Worm (Caenorhabditis elegans) whole organism, L1 larva: Measurements from ENCODE around the gene C10C6.13.

Experiments used
- C16A3.4 ChIP-seq: fragments of 150-350 bp; optimal IDR thresholded peaks from 2 replicates; lab custom pipeline; 2014; ENCODE audit warnings: missing biosample characterization, missing genetic modification characterization
- F16B12.6 ChIP-seq: fragments of 150-350 bp; optimal IDR thresholded peaks from 2 replicates; lab custom pipeline; 2014; ENCODE audit warnings: missing biosample characterization, missing genetic modification characterization
- aha-1 ChIP-seq: fragments of 150-350 bp; optimal IDR thresholded peaks from 2 replicates; lab custom pipeline; 2014; ENCODE audit warnings: missing biosample characterization, missing genetic modification characterization
- alr-1 ChIP-seq: fragments of 200-800 bp; sonication (Bioruptor generic); optimal IDR thresholded peaks from 2 replicates; lab custom pipeline; 2018; ENCODE audit warnings: borderline replicate concordance, mild to moderate bottlenecking, missing genetic modification characterization, missing compliant biosample characterization
- blmp-1 ChIP-seq: fragments of 150-350 bp; optimal IDR thresholded peaks from 2 replicates; lab custom pipeline; 2014; ENCODE audit warnings: missing biosample characterization, missing genetic modification characterization
- ceh-63 ChIP-seq: fragments of 200-800 bp; sonication (Bioruptor generic); optimal IDR thresholded peaks from 2 replicates; lab custom pipeline; 2018; ENCODE audit warnings: mild to moderate bottlenecking, missing genetic modification characterization, missing compliant biosample characterization
- ceh-8 ChIP-seq: fragments of 200-800 bp; sonication (Bioruptor generic); optimal IDR thresholded peaks from 2 replicates; lab custom pipeline; 2018; ENCODE audit warnings: mild to moderate bottlenecking, missing genetic modification characterization, moderate library complexity, missing compliant biosample characterization
- ceh-82 ChIP-seq, 3 experiments: fragments of 150-350 bp in 1 of 3; sonication (generic microtip) in 2 of 3; optimal IDR thresholded peaks; 2 replicates each; lab custom pipeline; 2014 to 2017; ENCODE audit warnings: missing biosample characterization in 3 of 3, missing genetic modification characterization in 3 of 3
- ceh-88 ChIP-seq: fragments of 200-800 bp; sonication (Bioruptor generic); IDR thresholded peaks from 2 replicates; pipeline ENCODE4 v1.3.6; 2022; ENCODE audit warnings: missing genetic modification characterization, missing compliant biosample characterization
- ceh-90 ChIP-seq: sonication (generic microtip); optimal IDR thresholded peaks from 2 replicates; lab custom pipeline; 2016; ENCODE audit warnings: missing genetic modification characterization, missing compliant biosample characterization
- dpl-1 ChIP-seq, 3 experiments: fragments of 150-350 bp in 2 of 3; sonication (generic microtip) in 1 of 3; optimal IDR thresholded peaks; 2 replicates each; lab custom pipeline; 2014 to 2017; ENCODE audit warnings: missing biosample characterization in 3 of 3, missing genetic modification characterization in 3 of 3, missing genetic modification reagents in 3 of 3
- dsc-1 ChIP-seq: sonication (generic microtip); optimal IDR thresholded peaks from 2 replicates; lab custom pipeline; 2016; ENCODE audit warnings: mild to moderate bottlenecking, missing genetic modification characterization, missing compliant biosample characterization
- efl-1 ChIP-seq, 4 experiments: fragments of 150-350 bp; optimal IDR thresholded peaks in 3 of 4; peaks in 1 of 4; 1 replicate in 1 of 4; 2 replicates in 3 of 4; lab custom pipeline; 2014; ENCODE audit warnings: missing biosample characterization in 2 of 4, missing genetic modification characterization in 2 of 4, missing genetic modification reagents in 2 of 4
- efl-3 ChIP-seq: fragments of 200-800 bp; sonication (Bioruptor generic); optimal IDR thresholded peaks from 2 replicates; lab custom pipeline; 2018; ENCODE audit warnings: mild to moderate bottlenecking, missing genetic modification characterization, missing compliant biosample characterization
- egl-13 ChIP-seq: sonication (generic microtip); optimal IDR thresholded peaks from 2 replicates; lab custom pipeline; 2016; ENCODE audit warnings: missing genotype, missing genetic modification reagents, missing genetic modification characterization, missing compliant biosample characterization
- egl-27 ChIP-seq, 2 experiments: fragments of 150-350 bp in 1 of 2; sonication (generic microtip); optimal IDR thresholded peaks; 3 replicates each; lab custom pipeline; 2017 to 2018; ENCODE audit warnings: missing biosample characterization in 2 of 2, missing genetic modification characterization in 2 of 2, missing genetic modification reagents in 2 of 2
- ets-5 ChIP-seq: fragments of 200-800 bp; sonication (Bioruptor generic); IDR thresholded peaks from 2 replicates; pipeline ENCODE4 v1.3.6; 2022; ENCODE audit warnings: missing genetic modification characterization, missing compliant biosample characterization
- fkh-8 ChIP-seq: sonication (generic microtip); optimal IDR thresholded peaks from 2 replicates; lab custom pipeline; 2016; ENCODE audit warnings: mild to moderate bottlenecking, missing genetic modification characterization, missing compliant biosample characterization
- irx-1 ChIP-seq: sonication (generic microtip); optimal IDR thresholded peaks from 2 replicates; lab custom pipeline; 2016; ENCODE audit warnings: missing genetic modification characterization, missing compliant biosample characterization
- lin-14 ChIP-seq: fragments of 200-800 bp; sonication (Bioruptor generic); optimal IDR thresholded peaks from 2 replicates; lab custom pipeline; 2018; ENCODE audit warnings: mild to moderate bottlenecking, missing genetic modification characterization, moderate library complexity, missing compliant biosample characterization
- lin-15B ChIP-seq: fragments of 150-350 bp; sonication (generic microtip); optimal IDR thresholded peaks from 3 replicates; lab custom pipeline; 2014; ENCODE audit warnings: missing biosample characterization, missing genetic modification characterization
- lir-3 ChIP-seq: sonication (generic microtip); optimal IDR thresholded peaks from 2 replicates; lab custom pipeline; 2016; ENCODE audit warnings: mild to moderate bottlenecking, missing genetic modification characterization, moderate library complexity, missing compliant biosample characterization; ENCODE audit not compliant: poor library complexity
- lsy-2 ChIP-seq, 2 experiments: fragments of 150-350 bp; optimal IDR thresholded peaks; 2 replicates each; lab custom pipeline; 2014; ENCODE audit warnings: missing biosample characterization in 2 of 2, missing genetic modification characterization in 2 of 2
- mep-1 ChIP-seq: fragments of 150-350 bp; optimal IDR thresholded peaks from 2 replicates; lab custom pipeline; 2014; ENCODE audit warnings: missing biosample characterization, missing genetic modification characterization
- nhr-12 ChIP-seq: sonication (generic microtip); optimal IDR thresholded peaks from 2 replicates; lab custom pipeline; 2017; ENCODE audit warnings: missing biosample characterization, missing genetic modification characterization
- nhr-237 ChIP-seq: fragments of 150-350 bp; optimal IDR thresholded peaks from 2 replicates; lab custom pipeline; 2014; ENCODE audit warnings: missing biosample characterization, missing genetic modification characterization
- nhr-47 ChIP-seq: sonication (generic microtip); optimal IDR thresholded peaks from 2 replicates; lab custom pipeline; 2016; ENCODE audit warnings: mild to moderate bottlenecking, missing genetic modification characterization, moderate library complexity, missing compliant biosample characterization
- nhr-71 ChIP-seq: sonication (generic microtip); optimal IDR thresholded peaks from 2 replicates; lab custom pipeline; 2016; ENCODE audit warnings: mild to moderate bottlenecking, missing genetic modification characterization, moderate library complexity, missing compliant biosample characterization
- nhr-85 ChIP-seq: sonication (generic microtip); peaks from one replicate; lab custom pipeline; 2016; ENCODE audit warnings: missing genetic modification characterization, inconsistent platforms, missing compliant biosample characterization
- nhr-90 ChIP-seq: sonication (generic microtip); optimal IDR thresholded peaks from 2 replicates; lab custom pipeline; 2016; ENCODE audit warnings: mild to moderate bottlenecking, missing genetic modification characterization, missing compliant biosample characterization; ENCODE audit not compliant: poor library complexity
- pax-3 ChIP-seq: fragments of 200-800 bp; sonication (Bioruptor generic); optimal IDR thresholded peaks from 2 replicates; lab custom pipeline; 2018; ENCODE audit warnings: mild to moderate bottlenecking, missing genetic modification characterization, moderate library complexity, missing compliant biosample characterization
- sox-4 ChIP-seq: sonication (generic microtip); optimal IDR thresholded peaks from 2 replicates; lab custom pipeline; 2016; ENCODE audit warnings: missing genetic modification characterization, missing compliant biosample characterization
- sup-37 ChIP-seq: fragments of 200-800 bp; sonication (Bioruptor generic); optimal IDR thresholded peaks from 2 replicates; lab custom pipeline; 2018; ENCODE audit warnings: mild to moderate bottlenecking, missing genetic modification characterization, missing compliant biosample characterization
- tbx-2 ChIP-seq: sonication (generic microtip); optimal IDR thresholded peaks from 2 replicates; lab custom pipeline; 2016; ENCODE audit warnings: missing genetic modification characterization, missing compliant biosample characterization
- unc-86 ChIP-seq: sonication (generic microtip); optimal IDR thresholded peaks from 2 replicates; lab custom pipeline; 2016; ENCODE audit warnings: missing genetic modification characterization, missing compliant biosample characterization
- unc-98 ChIP-seq: fragments of 200-800 bp; sonication (Bioruptor generic); IDR thresholded peaks from 2 replicates; pipeline ENCODE4 v1.3.6; 2022; ENCODE audit warnings: missing genetic modification characterization, missing compliant biosample characterization
- vab-15 ChIP-seq: sonication (generic microtip); optimal IDR thresholded peaks from 2 replicates; lab custom pipeline; 2017; ENCODE audit warnings: missing genotype, mild to moderate bottlenecking, missing genetic modification characterization, missing compliant biosample characterization
- zip-4 ChIP-seq: fragments of 200-800 bp; sonication (Bioruptor generic); optimal IDR thresholded peaks from 2 replicates; lab custom pipeline; 2018; ENCODE audit warnings: mild to moderate bottlenecking, missing genetic modification characterization, moderate library complexity, missing compliant biosample characterization

The C10C6.13 gene

DNA sequence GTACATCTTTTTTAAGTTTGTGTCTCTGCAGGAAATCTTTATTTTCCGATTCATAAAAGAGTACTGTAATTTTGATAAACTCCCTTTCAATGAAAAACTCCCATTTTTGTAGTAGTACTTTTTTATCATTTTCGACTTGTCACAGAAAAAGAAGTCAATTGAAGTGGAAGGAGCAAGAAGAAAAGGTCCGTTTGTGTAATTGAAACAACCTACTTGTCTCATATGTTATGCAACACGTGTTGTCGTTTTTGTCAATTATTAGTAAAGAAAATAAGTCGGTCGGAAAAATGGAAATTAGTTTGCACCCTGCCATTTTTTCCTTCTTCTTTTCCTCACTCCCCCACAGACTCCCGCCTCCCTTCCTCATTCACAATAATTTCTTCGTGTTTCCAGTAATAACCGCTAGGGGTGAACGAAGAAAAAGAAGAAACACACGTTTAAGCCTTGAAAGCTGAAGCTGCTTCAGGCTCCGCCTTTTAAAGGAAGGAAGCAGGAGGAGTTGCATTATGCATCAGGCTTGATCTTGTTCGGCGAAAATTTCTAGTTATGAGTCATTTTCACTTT is 10.8 kb downstream of the C10C6.13 start:
- peak; percentile 8 for TF ChIP-seq unc-86 (tag; lab: Kevin White, UChicago)
- TF ChIP-seq lin-14 (GFP tag; lab: Kevin White, UChicago) = peak; percentile 76
- no peak for TF ChIP-seq aha-1
- no peak for TF ChIP-seq ceh-90 (tag; lab: Kevin White, UChicago)
- peak; percentile 26 for TF ChIP-seq nhr-47 (tag; lab: Kevin White, UChicago)
- no peak for TF ChIP-seq nhr-12 (tag; lab: Kevin White, UChicago)
- TF ChIP-seq fkh-8 (tag; lab: Kevin White, UChicago) = peak; percentile 57
- TF ChIP-seq nhr-71 (tag; lab: Kevin White, UChicago) = peak; percentile 17
- no peak for TF ChIP-seq ceh-82 (tag; optimal IDR thresholded peaks at IDR 0.05; lab: Kevin White, UChicago)

- TF ChIP-seq ceh-82 (tag; optimal IDR thresholded peaks at IDR 0.05; lab: Kevin White, UChicago) (peak in 1 of 3 experiments; percentile 14), sup-37 (GFP tag; lab: Kevin White, UChicago) (no peak), lin-14 (GFP tag; lab: Kevin White, UChicago) (peak; percentile 45), ceh-63 (GFP tag; lab: Kevin White, UChicago) (no peak)
Measured at ce11 chrIV:11455824-11456223, 13.7 kb downstream of the C10C6.13 start.

- TF ChIP-seq nhr-47 (tag; lab: Kevin White, UChicago) (no peak), ets-5 (GFP tag; lab: Robert Waterston, UW) (no peak), lir-3 (tag; lab: Kevin White, UChicago) (no peak), fkh-8 (tag; lab: Kevin White, UChicago) (no peak), ceh-8 (no peak), lin-15B (tag; lab: Kevin White, UChicago) (no peak), dpl-1 (GFP tag; optimal IDR thresholded peaks at IDR 0.05; lab: Kevin White, UChicago) (no peak), mep-1 (tag; lab: Kevin White, UChicago) (no peak), ceh-88 (no peak), nhr-90 (tag; lab: Kevin White, UChicago) (no peak), efl-1 (optimal IDR thresholded peaks at IDR 0.05; lab: Kevin White, UChicago) (no peak), efl-1 (GFP tag; optimal IDR thresholded peaks at IDR 0.05 in 1 of 2; lab: Kevin White, UChicago) (no peak), egl-27 (tag; optimal IDR thresholded peaks at IDR 0.05; lab: Kevin White, UChicago) (no peak), sox-4 (tag; lab: Kevin White, UChicago) (no peak), nhr-237 (no peak), F16B12.6 (tag; lab: Kevin White, UChicago) (no peak), lsy-2 (tag; optimal IDR thresholded peaks at IDR 0.05; lab: Kevin White, UChicago) (no peak), unc-98 (GFP tag; lab: Robert Waterston, UW) (no peak), tbx-2 (tag; lab: Kevin White, UChicago) (no peak), alr-1 (tag; lab: Kevin White, UChicago) (no peak), vab-15 (tag; lab: Kevin White, UChicago) (no peak)
Measured at ce11 chrIV:11452928-11453327, 16.6 kb downstream of the C10C6.13 start.

- TF ChIP-seq irx-1 (tag; lab: Kevin White, UChicago) (no peak), blmp-1 (tag; lab: Kevin White, UChicago) (peak; percentile 60), C16A3.4 (no peak)
- TF ChIP-seq, all 84 proteins: peak for 1
Measured at ce11 chrIV:11438255-11438654, 31.3 kb downstream of the C10C6.13 start.

- TF ChIP-seq pax-3 = no peak
- TF ChIP-seq C16A3.4 = no peak
- peak; percentile 4 for TF ChIP-seq nhr-71 (tag; lab: Kevin White, UChicago)
- TF ChIP-seq egl-13 (tag; lab: Kevin White, UChicago) = peak; percentile 10
- peak; percentile 92 for TF ChIP-seq dsc-1 (tag; lab: Kevin White, UChicago)
- peak; percentile 45 for TF ChIP-seq nhr-85 (tag; lab: Kevin White, UChicago)
- no peak for TF ChIP-seq efl-3
- TF ChIP-seq alr-1 (tag; lab: Kevin White, UChicago) = no peak
- TF ChIP-seq zip-4 (GFP tag; lab: Kevin White, UChicago) = no peak
Measured at ce11 chrIV:11435761-11436160, 33.8 kb downstream of the C10C6.13 start.
